Worm (Caenorhabditis elegans): ENCODE measurements around the gene K12D12.5.

K12D12.5 gene

DNA sequence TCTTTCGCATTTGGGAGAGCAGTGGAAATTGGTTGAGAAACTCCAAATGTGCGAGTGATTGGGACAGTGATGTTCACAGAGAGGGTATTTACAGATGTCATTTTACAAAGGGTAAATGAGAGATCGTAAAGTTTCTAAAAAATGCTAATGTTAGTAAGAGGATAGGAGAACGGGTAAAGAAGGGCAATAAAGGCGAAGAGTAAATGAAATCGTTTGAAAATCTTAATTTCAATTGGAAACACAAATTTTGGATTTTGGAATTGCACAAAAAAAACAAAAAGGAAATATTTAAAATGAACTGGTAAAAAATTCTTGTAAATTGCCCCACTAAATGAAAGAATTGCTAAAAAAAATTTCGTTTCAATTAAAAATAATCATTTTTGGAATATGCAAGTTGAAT is 44.4 kb upstream of the K12D12.5 start, which contains the start of gene pap-3:
Gene pap-3, minus strand, starts transcription at position 101 of the 400 bp plus-strand sequence.
- TF ChIP-seq B0261.1 (tag; optimal IDR thresholded peaks at IDR 0.05) (no peak), unc-62 (GFP tag; optimal IDR thresholded peaks at IDR 0.05) (no peak), somi-1 (GFP tag; optimal IDR thresholded peaks at IDR 0.05) (no peak), lin-35 (GFP tag; optimal IDR thresholded peaks at IDR 0.05) (no peak), ceh-27 (GFP tag; optimal IDR thresholded peaks at IDR 0.05) (no peak), snpc-1.3 (tag; optimal IDR thresholded peaks at IDR 0.05; ENCODE audit: insufficient read depth) (no peak)

- no peak for TF ChIP-seq egrh-3 (GFP tag; IDR thresholded peaks at IDR 0.05)
- TF ChIP-seq C17E4.6 (GFP tag; IDR thresholded peaks at IDR 0.05) = no peak
- TF ChIP-seq nhr-90 (tag; optimal IDR thresholded peaks at IDR 0.05) = no peak
- no peak for TF ChIP-seq F49E8.2 (tag; optimal IDR thresholded peaks at IDR 0.05; ENCODE audit: insufficient read depth)
- no peak for TF ChIP-seq tbp1 (GFP tag; optimal IDR thresholded peaks at IDR 0.05)
- TF ChIP-seq ztf-22 (GFP tag; optimal IDR thresholded peaks at IDR 0.05) = no peak
- TF ChIP-seq nhr-80 (tag; optimal IDR thresholded peaks at IDR 0.05) = no peak
- TF ChIP-seq dpff-1 (tag; optimal IDR thresholded peaks at IDR 0.05) = no peak
- no peak for TF ChIP-seq nhr-179 (tag; optimal IDR thresholded peaks at IDR 0.05)
- TF ChIP-seq F22D6.2 (tag; optimal IDR thresholded peaks at IDR 0.05) = no peak
- TF ChIP-seq Y56A3A.18 (GFP tag; IDR thresholded peaks at IDR 0.05) = no peak
- no peak for TF ChIP-seq ztf-3 (GFP tag; optimal IDR thresholded peaks at IDR 0.05)
- no peak for TF ChIP-seq T07F8.4 (tag; optimal IDR thresholded peaks at IDR 0.05)
- TF ChIP-seq repo-1 (tag; optimal IDR thresholded peaks at IDR 0.05) = no peak
- TF ChIP-seq nfya-1 (tag; optimal IDR thresholded peaks at IDR 0.05; ENCODE audit: borderline replicate concordance, insufficient read depth) = no peak
- no peak for TF ChIP-seq ama-1 (optimal IDR thresholded peaks at IDR 0.05)
- no peak for TF ChIP-seq ama-1 (GFP tag; optimal IDR thresholded peaks at IDR 0.05)
- no peak for TF ChIP-seq C06A6.2 (GFP tag; conservative IDR thresholded peaks at IDR 0.05)
- no peak for TF ChIP-seq pbrm-1 (GFP tag; IDR thresholded peaks at IDR 0.05)
Measured at ce11 chrII:11819824-11820223, 41.0 kb upstream of the K12D12.5 start, which contains the start of gene Y6D1A.2. TSS of gene Y6D1A.2 (minus strand) at chrII:11819924.

DNA sequence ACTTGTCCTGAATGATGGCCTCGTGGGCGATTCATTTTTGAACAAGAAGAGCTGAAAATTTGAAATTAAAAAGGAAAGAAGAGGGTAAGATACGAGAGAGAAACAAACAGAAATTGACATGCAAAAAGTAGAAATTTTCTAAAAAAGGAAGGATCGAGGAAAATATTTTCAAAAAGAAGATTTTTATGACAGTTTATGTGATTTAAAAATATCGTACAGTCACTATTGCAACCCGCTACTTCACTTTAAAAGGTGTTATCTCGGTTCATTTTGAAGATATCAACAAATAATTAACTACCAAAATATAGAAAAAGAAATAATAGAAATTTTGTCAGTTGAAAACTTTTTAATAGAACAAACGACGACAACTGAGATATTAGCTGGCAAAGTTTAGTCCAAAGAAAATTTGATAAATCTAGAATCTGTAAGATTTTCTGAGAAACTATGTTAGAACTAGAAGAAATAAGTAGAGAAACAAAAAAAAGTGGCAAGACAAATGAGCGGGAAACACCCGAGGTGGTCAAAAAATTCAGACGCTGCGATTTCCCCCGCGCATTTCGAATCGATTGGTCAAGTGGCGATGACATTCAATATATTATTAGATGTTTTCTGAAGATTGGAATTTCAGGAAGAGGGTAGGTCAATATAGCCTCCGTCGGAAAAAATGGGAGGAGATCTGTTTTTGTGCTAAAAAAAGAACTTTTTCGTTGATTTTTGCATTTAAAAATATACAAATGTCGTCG is 37.1 kb upstream of the K12D12.5 start, which contains the start of gene Y6D1A.1:
Gene Y6D1A.1, minus strand, starts transcription at position 51 of the 743 bp plus-strand sequence.
- TF ChIP-seq madf-6 (GFP tag; IDR thresholded peaks at IDR 0.05) (peak; percentile 95), pbrm-1 (GFP tag; IDR thresholded peaks at IDR 0.05) (no peak), B0019.2 (GFP tag; conservative IDR thresholded peaks at IDR 0.05) (no peak; the same call in 1 of the 2 replicates), B0336.3 (GFP tag; IDR thresholded peaks at IDR 0.05) (no peak), tlf-1 (GFP tag; optimal IDR thresholded peaks at IDR 0.05) (no peak), dox-1 (GFP tag; IDR thresholded peaks at IDR 0.05) (peak; percentile 17; the same call in 1 of the 2 replicates), Y67H2A.10 (GFP tag; conservative IDR thresholded peaks at IDR 0.05) (no peak), ceh-79 (tag; optimal IDR thresholded peaks at IDR 0.05) (no peak), snpc-4 (GFP tag; optimal IDR thresholded peaks at IDR 0.05) (no peak), snpc-4 (tag; optimal IDR thresholded peaks at IDR 0.05) (no peak), mel-28 (tag; optimal IDR thresholded peaks at IDR 0.05; ENCODE audit: borderline replicate concordance) (no peak), F33H1.4 (GFP tag; IDR thresholded peaks at IDR 0.05) (peak; percentile 59; the same call in 1 of the 2 replicates), ekl-4 (GFP tag; IDR thresholded peaks at IDR 0.05) (0 out of 2 replicates have a peak, but pooled peaks have one; percentile 33), lsl-1 (GFP tag; optimal IDR thresholded peaks at IDR 0.05) (peak; percentile 55), K11D2.4 (GFP tag; IDR thresholded peaks at IDR 0.05) (no peak), F49E8.2 (tag; optimal IDR thresholded peaks at IDR 0.05; ENCODE audit: insufficient read depth) (no peak), lin-35 (GFP tag; optimal IDR thresholded peaks at IDR 0.05) (peak in 1 of 3 experiments; percentile 4), pha-4 (tag; optimal IDR thresholded peaks at IDR 0.05) (no peak), T26A5.8 (tag; optimal IDR thresholded peaks at IDR 0.05) (no peak), hmg-1.2 (GFP tag; IDR thresholded peaks at IDR 0.05) (peak; percentile 28; the same call in 1 of the 2 replicates), ceh-58 (GFP tag; IDR thresholded peaks at IDR 0.05) (no peak), Y79H2A.3 (GFP tag; conservative IDR thresholded peaks at IDR 0.05) (no peak), hrde-1 (tag; optimal IDR thresholded peaks at IDR 0.05; ENCODE audit: borderline replicate concordance) (no peak)

All from whole organism, young adult.